Fruit fly (Drosophila melanogaster): ENCODE data around the gene ftz.

DNA sequence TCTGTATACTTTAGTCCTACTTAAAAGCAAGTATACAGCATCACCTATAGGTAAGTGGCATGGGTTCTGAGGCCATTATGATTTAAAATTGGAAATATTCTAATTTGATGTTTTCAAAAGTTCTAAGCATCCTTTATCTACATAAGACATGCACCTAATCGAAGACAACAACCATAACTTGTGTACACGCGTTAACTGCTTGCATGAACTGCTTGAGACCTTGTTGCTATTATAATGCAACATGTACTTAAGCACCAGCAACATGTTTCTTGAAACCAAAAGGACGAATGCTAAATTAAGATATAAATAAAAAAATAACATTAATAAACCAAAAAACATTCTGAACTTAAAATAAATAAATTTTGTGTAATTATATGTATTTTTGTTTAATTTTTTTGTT, 6.7 kb downstream of the ftz start:
- TF ChIP-seq psq (optimal IDR thresholded peaks at IDR 0.05) (no peak), insv (optimal IDR thresholded peaks at IDR 0.05) (no peak), h (optimal IDR thresholded peaks at IDR 0.05) (no peak), Myc (optimal IDR thresholded peaks at IDR 0.05) (no peak), ttk (optimal IDR thresholded peaks at IDR 0.05) (no peak), Sin3A (optimal IDR thresholded peaks at IDR 0.05) (no peak)
